Fruit fly (Drosophila melanogaster): ENCODE data around the gene Manf.

Gene Manf

DNA sequence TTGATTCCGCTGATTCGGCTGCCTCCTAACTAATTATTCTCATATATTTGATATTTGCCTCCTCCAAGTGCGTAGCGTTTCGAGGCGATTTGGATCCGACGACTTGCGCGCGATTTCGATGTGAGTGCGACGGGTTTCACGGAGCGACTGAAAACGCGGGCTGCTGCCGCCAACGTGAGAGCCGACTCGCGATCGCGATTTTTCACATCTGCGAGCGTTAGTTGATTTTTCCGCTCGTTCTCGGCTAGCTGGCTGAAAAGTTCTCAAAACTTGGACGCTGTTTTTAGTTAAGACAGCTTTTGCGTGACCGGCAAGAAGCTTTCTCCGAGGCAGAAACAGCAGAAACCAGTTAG is 7.6 kb downstream of the Manf start, which contains the start of gene CG10311 (continued):
- TF ChIP-seq sna (GFP tag; IDR thresholded peaks at IDR 0.05; ENCODE audit: partially characterized antibody) (no peak), Dbx (GFP tag; IDR thresholded peaks at IDR 0.05) (0 out of 3 replicates have a peak, but pooled peaks have one; percentile 30), CG4282 (GFP tag; optimal IDR thresholded peaks at IDR 0.05) (no peak), CG1647 (GFP tag; optimal IDR thresholded peaks at IDR 0.05) (no peak), chinmo (GFP tag; IDR thresholded peaks at IDR 0.05; ENCODE audit: partially characterized antibody) (peak; percentile 70; the same call in 1 of the 4 replicates), Bgb (GFP tag; IDR thresholded peaks at IDR 0.05; ENCODE audit: partially characterized antibody) (0 out of 2 replicates have a peak, but pooled peaks have one; percentile 17), inv (GFP tag; IDR thresholded peaks at IDR 0.05; ENCODE audit: partially characterized antibody) (peak; percentile 28; the same call in 1 of the 2 replicates), fu2 (GFP tag; optimal IDR thresholded peaks at IDR 0.05) (no peak), CG6683 (GFP tag; optimal IDR thresholded peaks at IDR 0.05) (no peak), CG4854 (GFP tag; optimal IDR thresholded peaks at IDR 0.05) (no peak), CG6272 (GFP tag; IDR thresholded peaks at IDR 0.05) (no peak), MBD-R2 (GFP tag; IDR thresholded peaks at IDR 0.05) (peak; percentile 16; the same call in 1 of the 2 replicates), Hr78 (GFP tag; optimal IDR thresholded peaks at IDR 0.05) (no peak), gcm2 (GFP tag; optimal IDR thresholded peaks at IDR 0.05) (no peak), Hmr (GFP tag; optimal IDR thresholded peaks at IDR 0.05) (no peak), BtbVII (GFP tag; optimal IDR thresholded peaks at IDR 0.05) (no peak), Optix (GFP tag; IDR thresholded peaks at IDR 0.05) (no peak), CG14965 (GFP tag; optimal IDR thresholded peaks at IDR 0.05; ENCODE audit: borderline replicate concordance) (no peak), CG9932 (GFP tag; IDR thresholded peaks at IDR 0.05) (no peak), nerfin-2 (GFP tag; IDR thresholded peaks at IDR 0.05; ENCODE audit: partially characterized antibody) (no peak), CG30020 (tag; optimal IDR thresholded peaks at IDR 0.05) (no peak), sug (tag; optimal IDR thresholded peaks at IDR 0.05) (peak; percentile 14), trem (tag; optimal IDR thresholded peaks at IDR 0.05) (no peak), CG11504 (tag; optimal IDR thresholded peaks at IDR 0.05) (no peak), tap (tag; optimal IDR thresholded peaks at IDR 0.05) (no peak), CG17612 (GFP tag; IDR thresholded peaks at IDR 0.05) (no peak), CG31365 (tag; optimal IDR thresholded peaks at IDR 0.05) (no peak), NFAT (GFP tag; IDR thresholded peaks at IDR 0.05) (peak; percentile 28; the same call in 1 of the 2 replicates), Trl (optimal IDR thresholded peaks at IDR 0.05) (peak in 1 of 2 experiments; percentile 46), Trl (GFP tag; optimal IDR thresholded peaks at IDR 0.05) (no peak), amos (GFP tag; IDR thresholded peaks at IDR 0.05; ENCODE audit: partially characterized antibody) (peak; percentile 46; the same call in 1 of the 2 replicates), CG2889 (GFP tag; IDR thresholded peaks at IDR 0.05) (no peak), CG6765 (GFP tag; optimal IDR thresholded peaks at IDR 0.05) (no peak), Dll (GFP tag; IDR thresholded peaks at IDR 0.05; ENCODE audit: partially characterized antibody) (0 out of 4 replicates have a peak, but pooled peaks have one; percentile 22), Doc3 (GFP tag; IDR thresholded peaks at IDR 0.05; ENCODE audit: partially characterized antibody) (no peak), crc (GFP tag; optimal IDR thresholded peaks at IDR 0.05) (no peak), peb (GFP tag; IDR thresholded peaks at IDR 0.05) (no peak), CG31388 (GFP tag; optimal IDR thresholded peaks at IDR 0.05) (no peak), CG32767 (GFP tag; IDR thresholded peaks at IDR 0.05) (no peak), Adf1 (GFP tag; IDR thresholded peaks at IDR 0.05) (peak; percentile 53; the same call in 1 of the 2 replicates), CG10543 (GFP tag; optimal IDR thresholded peaks at IDR 0.05) (peak; percentile 71), Med (GFP tag) (peak; percentile 57), CG7928 (GFP tag; optimal IDR thresholded peaks at IDR 0.05) (no peak), cas (GFP tag; IDR thresholded peaks at IDR 0.05) (no peak), CG6791 (GFP tag; IDR thresholded peaks at IDR 0.05; ENCODE audit: partially characterized antibody) (no peak), CG13296 (GFP tag; optimal IDR thresholded peaks at IDR 0.05) (peak; percentile 42), mirr (GFP tag; optimal IDR thresholded peaks at IDR 0.05) (peak; percentile 8), Dfd (GFP tag; optimal IDR thresholded peaks at IDR 0.05) (no peak), CG11093 (GFP tag; IDR thresholded peaks at IDR 0.05) (no peak), sens (GFP tag) (no peak), zen2 (GFP tag; IDR thresholded peaks at IDR 0.05; ENCODE audit: partially characterized antibody) (no peak)
